Fruit fly (Drosophila melanogaster): ENCODE data around the gene Alg13.

Gene Alg13

dm6 chr3R:29153197-29153644, 14.8 kb upstream of the Alg13 start, which contains the start of the genes Slbp and Rpn2 (continued):
- TF ChIP-seq CG7556 (GFP tag; optimal IDR thresholded peaks at IDR 0.05): peak; percentile 7
- TF ChIP-seq B-H1 (GFP tag; IDR thresholded peaks at IDR 0.05): no peak
- peak; percentile 41 for TF ChIP-seq her (GFP tag; optimal IDR thresholded peaks at IDR 0.05)
- TF ChIP-seq CG15011 (GFP tag; optimal IDR thresholded peaks at IDR 0.05): no peak
- TF ChIP-seq CG13894 (tag; optimal IDR thresholded peaks at IDR 0.05): no peak
- peak; percentile 87 for TF ChIP-seq Ets97D (GFP tag; optimal IDR thresholded peaks at IDR 0.05)
- TF ChIP-seq schlank (tag; optimal IDR thresholded peaks at IDR 0.05): no peak
- TF ChIP-seq zf30C (GFP tag; optimal IDR thresholded peaks at IDR 0.05): no peak
- peak; percentile 68 for TF ChIP-seq maf-S (GFP tag; optimal IDR thresholded peaks at IDR 0.05)
- no peak for TF ChIP-seq Trl (optimal IDR thresholded peaks at IDR 0.05)
- TF ChIP-seq Trl (GFP tag; optimal IDR thresholded peaks at IDR 0.05): peak; percentile 42
- no peak for TF ChIP-seq CG1529 (GFP tag; optimal IDR thresholded peaks at IDR 0.05)
- TF ChIP-seq CG2120 (GFP tag; optimal IDR thresholded peaks at IDR 0.05): peak; percentile 75
- TF ChIP-seq Abd-B (GFP tag; optimal IDR thresholded peaks at IDR 0.05): no peak
- peak; percentile 45 for TF ChIP-seq vfl (GFP tag; optimal IDR thresholded peaks at IDR 0.05)
- peak; percentile 5 for TF ChIP-seq az2 (GFP tag; optimal IDR thresholded peaks at IDR 0.05)
- TF ChIP-seq CG2199 (GFP tag; IDR thresholded peaks at IDR 0.05): no peak
- TF ChIP-seq trem (tag; optimal IDR thresholded peaks at IDR 0.05): peak; percentile 91
- peak; percentile 63 for TF ChIP-seq Rfx (GFP tag; IDR thresholded peaks at IDR 0.05)
- TF ChIP-seq pan (optimal IDR thresholded peaks at IDR 0.05): no peak
- TF ChIP-seq pan (GFP tag; optimal IDR thresholded peaks at IDR 0.05 in 1 of 2, IDR thresholded peaks at IDR 0.05 in 1 of 2): no peak
- no peak for TF ChIP-seq pb (GFP tag; optimal IDR thresholded peaks at IDR 0.05)
- no peak for TF ChIP-seq danr (GFP tag; IDR thresholded peaks at IDR 0.05)
- peak; percentile 29 for TF ChIP-seq mirr (GFP tag; optimal IDR thresholded peaks at IDR 0.05)
- TF ChIP-seq CG15601 (tag; optimal IDR thresholded peaks at IDR 0.05): peak; percentile 10
- TF ChIP-seq CG14710 (tag; optimal IDR thresholded peaks at IDR 0.05): peak; percentile 83
- peak; percentile 97 for TF ChIP-seq CG9797 (GFP tag; optimal IDR thresholded peaks at IDR 0.05)
- TF ChIP-seq mld (GFP tag; IDR thresholded peaks at IDR 0.05; ENCODE audit: partially characterized antibody): peak; percentile 86
- TF ChIP-seq croc (GFP tag; conservative IDR thresholded peaks at IDR 0.05): no peak
- peak; percentile 45 for TF ChIP-seq NC2β (GFP tag; optimal IDR thresholded peaks at IDR 0.05)
- peak; percentile 52 for TF ChIP-seq CG18599 (GFP tag; optimal IDR thresholded peaks at IDR 0.05)
- 0 out of 2 replicates have a peak, but pooled peaks have one; percentile 21 for TF ChIP-seq onecut (GFP tag; IDR thresholded peaks at IDR 0.05)
- no peak for TF ChIP-seq Awh (GFP tag; IDR thresholded peaks at IDR 0.05)
- peak; percentile 97 for TF ChIP-seq CG34224 (GFP tag; IDR thresholded peaks at IDR 0.05; ENCODE audit: partially characterized antibody)
- TF ChIP-seq CG13296 (GFP tag; optimal IDR thresholded peaks at IDR 0.05): peak; percentile 15
- peak; percentile 70 for TF ChIP-seq ERR (GFP tag; optimal IDR thresholded peaks at IDR 0.05)
- peak; percentile 71 for TF ChIP-seq phol (tag; optimal IDR thresholded peaks at IDR 0.05)
- TF ChIP-seq ftz-f1 (GFP tag; optimal IDR thresholded peaks at IDR 0.05): no peak
- peak; percentile 74; the same call in 1 of the 2 replicates for TF ChIP-seq ato (GFP tag; IDR thresholded peaks at IDR 0.05; ENCODE audit: partially characterized antibody)
- no peak for TF ChIP-seq cg (GFP tag; optimal IDR thresholded peaks at IDR 0.05)
- peak; percentile 16 for TF ChIP-seq CG7928 (GFP tag; optimal IDR thresholded peaks at IDR 0.05)
- no peak for TF ChIP-seq sens-2 (GFP tag; IDR thresholded peaks at IDR 0.05)
- TF ChIP-seq ind (GFP tag; optimal IDR thresholded peaks at IDR 0.05): peak; percentile 19
- TF ChIP-seq ttk (GFP tag; IDR thresholded peaks at IDR 0.05): no peak
- no peak for TF ChIP-seq bowl (GFP tag; IDR thresholded peaks at IDR 0.05)
- no peak for TF ChIP-seq CG14441 (GFP tag; IDR thresholded peaks at IDR 0.05)
- TF ChIP-seq inv (GFP tag; IDR thresholded peaks at IDR 0.05; ENCODE audit: partially characterized antibody): peak; percentile 87
- peak; percentile 45 for TF ChIP-seq Dip3 (GFP tag; optimal IDR thresholded peaks at IDR 0.05)
- TF ChIP-seq Hsf (GFP tag; optimal IDR thresholded peaks at IDR 0.05): peak; percentile 64
- no peak for TF ChIP-seq CG11398 (GFP tag; optimal IDR thresholded peaks at IDR 0.05)
- no peak for TF ChIP-seq CG6854 (GFP tag; optimal IDR thresholded peaks at IDR 0.05)
- peak; percentile 74 for TF ChIP-seq tna (GFP tag; IDR thresholded peaks at IDR 0.05; ENCODE audit: partially characterized antibody)
